Fruit fly (Drosophila melanogaster): ENCODE measurements around the gene CG5646.

Gene CG5646

DNA sequence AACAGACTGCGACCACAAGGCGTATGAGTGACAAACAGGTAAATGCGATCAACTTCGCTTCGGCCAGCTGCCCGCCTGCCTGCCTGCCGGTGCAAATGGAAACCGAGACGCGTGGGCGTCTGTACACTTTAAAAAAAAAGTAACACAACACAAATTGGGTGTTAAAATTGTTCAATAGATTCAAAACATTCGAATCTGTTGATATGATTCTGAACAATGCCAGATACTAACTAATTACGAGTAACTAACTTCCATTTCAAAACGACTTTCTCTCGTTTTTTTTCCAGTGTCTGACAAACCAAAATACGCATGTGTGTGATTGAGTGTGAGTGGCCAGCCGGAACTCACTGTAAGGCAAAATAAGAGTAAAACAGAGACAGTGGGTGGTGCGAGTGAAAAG is 8.6 kb upstream of the CG5646 start (continued):
- TF ChIP-seq slbo (GFP tag; IDR thresholded peaks at IDR 0.05) (peak; percentile 91), Scr (GFP tag; IDR thresholded peaks at IDR 0.05; ENCODE audit: partially characterized antibody) (no peak), Dip3 (GFP tag; optimal IDR thresholded peaks at IDR 0.05) (peak; percentile 90), Adf1 (GFP tag; IDR thresholded peaks at IDR 0.05) (peak; percentile 36; the same call in 1 of the 2 replicates), CG11695 (GFP tag; IDR thresholded peaks at IDR 0.05) (peak; percentile 86), CG12104 (GFP tag; optimal IDR thresholded peaks at IDR 0.05) (peak; percentile 82), Neu2 (GFP tag; optimal IDR thresholded peaks at IDR 0.05; ENCODE audit: borderline replicate concordance) (peak; percentile 38), CG30020 (tag; optimal IDR thresholded peaks at IDR 0.05) (no peak), NFAT (GFP tag; IDR thresholded peaks at IDR 0.05) (peak; percentile 75), CG1602 (GFP tag; optimal IDR thresholded peaks at IDR 0.05) (peak; percentile 46), zen (tag; optimal IDR thresholded peaks at IDR 0.05) (peak; percentile 85), CG15269 (tag; optimal IDR thresholded peaks at IDR 0.05) (peak; percentile 80), CG4730 (GFP tag; IDR thresholded peaks at IDR 0.05) (peak; percentile 87), nerfin-1 (tag; optimal IDR thresholded peaks at IDR 0.05) (peak; percentile 82), hth (optimal IDR thresholded peaks at IDR 0.05) (no peak), C15 (GFP tag; IDR thresholded peaks at IDR 0.05) (peak; percentile 76; the same call in 2 of the 3 replicates), hbn (GFP tag; IDR thresholded peaks at IDR 0.05; ENCODE audit: partially characterized antibody) (no peak), zf30C (GFP tag; optimal IDR thresholded peaks at IDR 0.05) (no peak), CG11247 (GFP tag; IDR thresholded peaks at IDR 0.05) (peak; percentile 85), CG13123 (GFP tag; optimal IDR thresholded peaks at IDR 0.05) (peak; percentile 71), CG12155 (GFP tag; optimal IDR thresholded peaks at IDR 0.05) (peak; percentile 74), CG17186 (GFP tag; optimal IDR thresholded peaks at IDR 0.05) (peak; percentile 42), CG11085 (GFP tag; IDR thresholded peaks at IDR 0.05) (peak; percentile 75), CG4820 (GFP tag; optimal IDR thresholded peaks at IDR 0.05) (peak; percentile 86), CG31224 (GFP tag; IDR thresholded peaks at IDR 0.05) (peak; percentile 76), Nf-YB (GFP tag; optimal IDR thresholded peaks at IDR 0.05) (peak; percentile 23), MESR4 (GFP tag; optimal IDR thresholded peaks at IDR 0.05) (no peak), HmgZ (tag; optimal IDR thresholded peaks at IDR 0.05) (peak; percentile 56), bsh (GFP tag; optimal IDR thresholded peaks at IDR 0.05) (peak; percentile 41 to 57), NC2α (GFP tag; optimal IDR thresholded peaks at IDR 0.05) (peak; percentile 61), Ets65A (GFP tag) (peak; percentile 99), Poxn (GFP tag; IDR thresholded peaks at IDR 0.05) (no peak), CG6272 (GFP tag; IDR thresholded peaks at IDR 0.05) (peak; percentile 65; the same call in 1 of the 2 replicates), CG11398 (GFP tag; optimal IDR thresholded peaks at IDR 0.05) (peak; percentile 55), CG8388 (GFP tag; optimal IDR thresholded peaks at IDR 0.05) (peak; percentile 58), Taf1 (GFP tag; IDR thresholded peaks at IDR 0.05) (peak; percentile 88), ham (GFP tag; IDR thresholded peaks at IDR 0.05) (no peak), CG15479 (GFP tag; optimal IDR thresholded peaks at IDR 0.05) (no peak), ash1 (GFP tag; optimal IDR thresholded peaks at IDR 0.05) (peak; percentile 65), CrebB (tag; optimal IDR thresholded peaks at IDR 0.05) (peak; percentile 25), CG16815 (GFP tag; optimal IDR thresholded peaks at IDR 0.05) (no peak), kni (GFP tag; optimal IDR thresholded peaks at IDR 0.05) (no peak)

DNA sequence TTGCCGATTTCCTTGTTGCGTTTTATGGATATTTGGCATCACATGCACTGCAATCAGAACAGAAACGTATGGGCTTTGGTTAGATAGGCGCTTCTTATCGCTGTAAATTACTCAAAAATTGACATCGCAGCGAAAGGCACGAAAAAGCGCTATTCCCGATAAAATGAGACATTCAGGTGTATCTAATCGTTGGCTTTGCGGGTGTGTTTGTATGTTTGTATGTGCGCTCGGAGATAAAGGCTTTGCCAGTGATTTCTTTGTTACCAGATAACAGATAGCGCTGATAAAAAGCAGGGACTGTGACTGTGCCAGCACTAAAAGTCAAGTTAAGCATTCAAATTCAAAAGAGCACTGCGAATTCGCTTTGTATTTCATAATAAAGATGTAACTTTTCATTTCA is 7.4 kb upstream of the CG5646 start:
- no peak for TF ChIP-seq CG6254 (GFP tag; optimal IDR thresholded peaks at IDR 0.05)
- TF ChIP-seq CG9215 (GFP tag; IDR thresholded peaks at IDR 0.05) = no peak
- TF ChIP-seq Hey (tag; optimal IDR thresholded peaks at IDR 0.05) = no peak
- TF ChIP-seq CG7987 (GFP tag; optimal IDR thresholded peaks at IDR 0.05) = no peak
- TF ChIP-seq CG14860 (GFP tag; IDR thresholded peaks at IDR 0.05; ENCODE audit: partially characterized antibody) = no peak
- TF ChIP-seq Doc2 (GFP tag; IDR thresholded peaks at IDR 0.05) = no peak
- no peak for TF ChIP-seq E2f1 (GFP tag; IDR thresholded peaks at IDR 0.05)
- TF ChIP-seq gcm (GFP tag; optimal IDR thresholded peaks at IDR 0.05) = no peak
- no peak for TF ChIP-seq CG2116 (GFP tag; optimal IDR thresholded peaks at IDR 0.05)
- TF ChIP-seq oc (tag; optimal IDR thresholded peaks at IDR 0.05) = no peak
- TF ChIP-seq CG13287 (GFP tag; IDR thresholded peaks at IDR 0.05; ENCODE audit: partially characterized antibody) = no peak
- TF ChIP-seq CG31388 (GFP tag; optimal IDR thresholded peaks at IDR 0.05) = no peak

All from whole organism, embryonic.